Fruit fly (Drosophila melanogaster) whole organism, pupa: ENCODE results near the gene kri.

Experiments used
- CG12605 ChIP-seq: fragments of 200-800 bp; sonication (Bioruptor generic); IDR thresholded peaks from 2 replicates; pipeline ENCODE4 v1.3.6; 2022; ENCODE audit warnings: missing biosample characterization, missing genetic modification characterization
- CG13204 ChIP-seq: fragments of 200-800 bp; sonication (Bioruptor generic); optimal IDR thresholded peaks from 2 replicates; lab custom pipeline; 2018; ENCODE audit warnings: missing biosample characterization, mild to moderate bottlenecking, missing genetic modification characterization, moderate library complexity
- CG14655 ChIP-seq: fragments of 200-800 bp; sonication (Bioruptor generic); optimal IDR thresholded peaks from 3 replicates; lab custom pipeline; 2017; ENCODE audit warnings: mild to moderate bottlenecking, missing biosample characterization, missing genetic modification reagents, missing genetic modification characterization
- CG8301 ChIP-seq: fragments of 200-800 bp; sonication (Bioruptor generic); optimal IDR thresholded peaks from 2 replicates; lab custom pipeline; 2018; ENCODE audit warnings: missing biosample characterization, mild to moderate bottlenecking, missing genetic modification characterization
- CG9948 ChIP-seq: fragments of 200-800 bp; sonication (Bioruptor generic); optimal IDR thresholded peaks from 2 replicates; lab custom pipeline; 2018; ENCODE audit warnings: missing biosample characterization, mild to moderate bottlenecking, missing genetic modification characterization, moderate library complexity
- EcR ChIP-seq: fragments of 200-800 bp; sonication (Bioruptor generic); optimal IDR thresholded peaks from 3 replicates; lab custom pipeline; 2019; ENCODE audit warnings: missing biosample characterization, missing genetic modification characterization, mild to moderate bottlenecking, moderate library complexity, missing genetic modification reagents
- Snoo ChIP-seq: fragments of 200-800 bp; sonication (Bioruptor generic); optimal IDR thresholded peaks from 3 replicates; lab custom pipeline; 2017; ENCODE audit warnings: missing biosample characterization, mild to moderate bottlenecking, missing genetic modification characterization, inconsistent platforms
- rn ChIP-seq: fragments of 200-800 bp; sonication (Bioruptor generic); IDR thresholded peaks from 2 replicates; pipeline ENCODE4 v1.3.6; 2022; ENCODE audit warnings: missing biosample characterization, missing genetic modification characterization

DNA sequence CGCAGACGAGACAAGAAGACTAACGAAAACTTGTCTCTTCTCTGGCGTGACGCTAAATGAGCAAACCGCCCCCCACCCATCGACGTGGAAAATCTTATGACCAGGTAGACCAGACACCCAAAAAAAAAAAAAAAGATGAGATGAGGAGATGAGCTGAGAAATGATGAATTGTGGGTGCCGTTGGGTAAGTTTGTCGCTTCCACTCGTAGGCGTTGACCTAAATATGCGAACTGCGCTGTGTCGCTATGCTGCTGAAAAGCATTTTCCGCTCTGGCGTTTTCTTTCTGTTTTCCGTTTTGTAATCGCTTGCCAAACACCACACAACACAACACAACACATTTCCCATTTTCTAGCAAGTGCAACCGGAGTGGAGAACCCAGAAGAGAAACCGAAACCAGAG is 28.1 kb downstream of the kri start:
- TF ChIP-seq rn (no peak), CG14655 (no peak), CG13204 (no peak), Snoo (tag; lab: Kevin White, UChicago) (no peak), CG8301 (tag; lab: Kevin White, UChicago) (no peak), EcR (no peak), CG12605 (GFP tag; lab: Robert Waterston, UW) (no peak), CG9948 (tag; lab: Kevin White, UChicago) (no peak)
